Fruit fly (Drosophila melanogaster): Measurements from ENCODE around the gene CG12535.
A peak's percentile ranks its signal among the peaks of the same experiment; 100 is the strongest.

CG12535 gene

dm6 chrX:3442543-3443207 lies 6.1 kb downstream of the CG12535 start (continued):
- no peak for TF ChIP-seq CG6689 (GFP tag; IDR thresholded peaks at IDR 0.05)
- TF ChIP-seq CG6175 (GFP tag; IDR thresholded peaks at IDR 0.05), result no peak
- no peak for TF ChIP-seq ewg (GFP tag; optimal IDR thresholded peaks at IDR 0.05)
- TF ChIP-seq grau (tag; optimal IDR thresholded peaks at IDR 0.05), result peak; percentile 20
- peak; percentile 28 for TF ChIP-seq D19B (GFP tag; optimal IDR thresholded peaks at IDR 0.05)
- TF ChIP-seq crc (GFP tag; optimal IDR thresholded peaks at IDR 0.05), result no peak
- no peak for TF ChIP-seq CG5953 (GFP tag; IDR thresholded peaks at IDR 0.05)
- TF ChIP-seq NFAT (GFP tag; IDR thresholded peaks at IDR 0.05), result no peak
- no peak for TF ChIP-seq insv (GFP tag; optimal IDR thresholded peaks at IDR 0.05)
- TF ChIP-seq CG4404 (GFP tag; IDR thresholded peaks at IDR 0.05), result no peak
- no peak for TF ChIP-seq ERR (GFP tag; optimal IDR thresholded peaks at IDR 0.05)
- TF ChIP-seq Fer1 (GFP tag; optimal IDR thresholded peaks at IDR 0.05), result no peak
- TF ChIP-seq CG18011 (GFP tag; optimal IDR thresholded peaks at IDR 0.05), result no peak
- no peak for TF ChIP-seq Lim3 (GFP tag; IDR thresholded peaks at IDR 0.05)
- TF ChIP-seq CG34224 (GFP tag; IDR thresholded peaks at IDR 0.05; ENCODE audit: partially characterized antibody), result no peak
- no peak for TF ChIP-seq chinmo (GFP tag; IDR thresholded peaks at IDR 0.05; ENCODE audit: partially characterized antibody)
- TF ChIP-seq row (GFP tag; IDR thresholded peaks at IDR 0.05), result 0 out of 3 replicates have a peak, but pooled peaks have one; percentile 25
- no peak for TF ChIP-seq phol (tag; optimal IDR thresholded peaks at IDR 0.05)
- TF ChIP-seq shn (GFP tag; optimal IDR thresholded peaks at IDR 0.05), result no peak
- TF ChIP-seq cad (GFP tag; optimal IDR thresholded peaks at IDR 0.05), result no peak
- no peak for TF ChIP-seq run (tag; optimal IDR thresholded peaks at IDR 0.05)
- TF ChIP-seq CG2129 (GFP tag; IDR thresholded peaks at IDR 0.05; ENCODE audit: partially characterized antibody), result no peak
- peak; percentile 23 for TF ChIP-seq gem (tag; optimal IDR thresholded peaks at IDR 0.05)
- TF ChIP-seq lbe (GFP tag; optimal IDR thresholded peaks at IDR 0.05), result no peak
- no peak for TF ChIP-seq Bgb (GFP tag; IDR thresholded peaks at IDR 0.05; ENCODE audit: partially characterized antibody)
- peak; percentile 42 for TF ChIP-seq exex (tag; optimal IDR thresholded peaks at IDR 0.05)
- TF ChIP-seq CG13123 (GFP tag; optimal IDR thresholded peaks at IDR 0.05), result no peak
- no peak for TF ChIP-seq oc (tag; optimal IDR thresholded peaks at IDR 0.05)
- no peak for TF ChIP-seq lmd (GFP tag; IDR thresholded peaks at IDR 0.05)
- TF ChIP-seq ara (GFP tag; IDR thresholded peaks at IDR 0.05), result no peak
- TF ChIP-seq odd (GFP tag; optimal IDR thresholded peaks at IDR 0.05), result no peak
- TF ChIP-seq CG13894 (tag; optimal IDR thresholded peaks at IDR 0.05), result no peak
- no peak for TF ChIP-seq CG14965 (GFP tag; optimal IDR thresholded peaks at IDR 0.05; ENCODE audit: borderline replicate concordance)
- no peak for TF ChIP-seq slp2 (GFP tag; optimal IDR thresholded peaks at IDR 0.05)
- no peak for TF ChIP-seq ftz-f1 (GFP tag; optimal IDR thresholded peaks at IDR 0.05)
- no peak for TF ChIP-seq Camta (GFP tag; optimal IDR thresholded peaks at IDR 0.05)
- TF ChIP-seq CG18476 (GFP tag; optimal IDR thresholded peaks at IDR 0.05), result no peak
- no peak for TF ChIP-seq CG4707 (GFP tag; optimal IDR thresholded peaks at IDR 0.05)
- TF ChIP-seq fd102C (GFP tag; optimal IDR thresholded peaks at IDR 0.05), result no peak
- no peak for TF ChIP-seq CG6791 (GFP tag; IDR thresholded peaks at IDR 0.05; ENCODE audit: partially characterized antibody)
- no peak for TF ChIP-seq CG3847 (GFP tag; IDR thresholded peaks at IDR 0.05)
- TF ChIP-seq CG9797 (GFP tag; optimal IDR thresholded peaks at IDR 0.05), result no peak
- TF ChIP-seq CG5180 (GFP tag; optimal IDR thresholded peaks at IDR 0.05), result no peak
- TF ChIP-seq Deaf1 (tag; optimal IDR thresholded peaks at IDR 0.05), result peak; percentile 6
- TF ChIP-seq CG14860 (GFP tag; IDR thresholded peaks at IDR 0.05; ENCODE audit: partially characterized antibody), result no peak
- peak; percentile 49 for TF ChIP-seq slbo (GFP tag; IDR thresholded peaks at IDR 0.05)
- no peak for TF ChIP-seq E2f1 (GFP tag; IDR thresholded peaks at IDR 0.05)
- TF ChIP-seq CG11504 (tag; optimal IDR thresholded peaks at IDR 0.05), result peak; percentile 11
- TF ChIP-seq Ets97D (GFP tag; optimal IDR thresholded peaks at IDR 0.05), result no peak
- no peak for TF ChIP-seq Hr3 (GFP tag; optimal IDR thresholded peaks at IDR 0.05)
